Fruit fly (Drosophila melanogaster): ENCODE results near the gene CG14321.

DNA sequence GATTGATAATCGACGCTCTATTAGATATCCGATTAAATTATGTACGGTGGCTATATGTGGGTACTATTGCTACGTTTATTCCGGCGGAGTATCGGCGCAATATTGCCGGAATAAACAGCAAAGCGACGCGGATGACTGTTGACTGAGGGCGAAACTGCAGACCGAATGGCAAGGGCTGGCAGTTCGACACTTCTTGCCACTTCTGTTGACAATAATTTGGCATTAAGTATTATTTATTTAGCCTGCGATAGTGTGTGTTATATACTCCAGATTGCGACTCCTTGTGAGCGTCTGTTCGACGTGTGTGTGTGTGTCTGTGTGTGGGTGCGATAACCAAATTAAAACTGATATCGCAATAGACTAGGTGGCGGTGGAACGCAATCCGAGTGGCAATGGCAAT is 25.5 kb downstream of the CG14321 start:
- TF ChIP-seq CG15710 (tag; optimal IDR thresholded peaks at IDR 0.05) (no peak), CG12605 (GFP tag; IDR thresholded peaks at IDR 0.05) (no peak), CG34367 (tag; optimal IDR thresholded peaks at IDR 0.05) (no peak)
